Worm (Caenorhabditis elegans) whole organism, L4 larva: ENCODE measurements around the gene sor-1.

ENCODE experiments used
- T20F7.1 ChIP-seq: fragments of 200-800 bp; sonication (Bioruptor generic); optimal IDR thresholded peaks from 2 replicates; lab custom pipeline; 2018; ENCODE audit warnings: mild to moderate bottlenecking, missing genetic modification characterization, missing compliant biosample characterization
- Y105C5A.15 ChIP-seq: fragments of 200-800 bp; sonication (Bioruptor generic); IDR thresholded peaks from 2 replicates; pipeline ENCODE4 v1.3.6; 2022; ENCODE audit warnings: missing genetic modification characterization, missing compliant biosample characterization
- Y75B8A.6 ChIP-seq: fragments of 200-800 bp; sonication (Bioruptor generic); IDR thresholded peaks from 2 replicates; pipeline ENCODE4 v1.3.6; 2022; ENCODE audit warnings: missing genetic modification reagents, missing genetic modification characterization, missing compliant biosample characterization
- aha-1 ChIP-seq: fragments of 150-350 bp; peaks from one replicate; lab custom pipeline; 2014; ENCODE audit warnings: missing biosample characterization, missing genetic modification characterization
- ama-1 ChIP-seq: fragments of 150-350 bp; optimal IDR thresholded peaks from 2 replicates; lab custom pipeline; 2014; ENCODE audit warnings: inconsistent platforms, mixed read lengths
- arid-1 ChIP-seq: fragments of 200-800 bp; sonication (Bioruptor generic); conservative IDR thresholded peaks from 2 replicates; pipeline ENCODE4 v1.3.6; 2022; ENCODE audit warnings: missing genetic modification reagents, missing genetic modification characterization, missing compliant biosample characterization
- ceh-20 ChIP-seq: fragments of 200-800 bp; sonication (Bioruptor generic); IDR thresholded peaks from 2 replicates; pipeline ENCODE4 v1.3.6; 2022; ENCODE audit warnings: missing genetic modification reagents, missing genetic modification characterization, missing compliant biosample characterization
- ceh-82 ChIP-seq: sonication (generic microtip); optimal IDR thresholded peaks from 2 replicates; lab custom pipeline; 2017; ENCODE audit warnings: missing biosample characterization, missing genetic modification characterization
- cey-2 ChIP-seq: sonication (generic microtip); optimal IDR thresholded peaks from 3 replicates; lab custom pipeline; 2017; ENCODE audit warnings: missing genetic modification characterization, mild to moderate bottlenecking, missing compliant biosample characterization, antibody characterized with exemption, borderline replicate concordance; ENCODE audit not compliant: insufficient read depth
- dmd-6 ChIP-seq: fragments of 200-800 bp; sonication (Bioruptor generic); IDR thresholded peaks from 2 replicates; pipeline ENCODE4 v1.3.6; 2022; ENCODE audit warnings: missing genetic modification reagents, missing genetic modification characterization, missing compliant biosample characterization
- dmd-8 ChIP-seq: fragments of 200-800 bp; sonication (Bioruptor generic); IDR thresholded peaks from 2 replicates; pipeline ENCODE4 v1.3.6; 2022; ENCODE audit warnings: missing genetic modification characterization, missing compliant biosample characterization
- dpl-1 ChIP-seq: fragments of 150-350 bp; optimal IDR thresholded peaks from 2 replicates; lab custom pipeline; 2014; ENCODE audit warnings: missing biosample characterization, missing genetic modification reagents, missing genetic modification characterization
- duxl-1 ChIP-seq: sonication (generic microtip); optimal IDR thresholded peaks from 2 replicates; lab custom pipeline; 2016; ENCODE audit warnings: mild to moderate bottlenecking, missing genetic modification characterization, moderate library complexity, missing compliant biosample characterization; ENCODE audit not compliant: poor library complexity
- dve-1 ChIP-seq: sonication (generic microtip); optimal IDR thresholded peaks from 2 replicates; lab custom pipeline; 2017; ENCODE audit warnings: antibody characterized with exemption, mild to moderate bottlenecking, missing genetic modification characterization, missing compliant biosample characterization; ENCODE audit not compliant: insufficient read depth
- fkh-10 ChIP-seq: fragments of 150-350 bp; optimal IDR thresholded peaks from 2 replicates; lab custom pipeline; 2014; ENCODE audit warnings: missing biosample characterization, missing genetic modification reagents, missing genetic modification characterization
- hif-1 ChIP-seq, 2 experiments: sonication (generic microtip); optimal IDR thresholded peaks; 2 replicates each; lab custom pipeline; 2016 to 2017; ENCODE audit warnings: missing compliant biosample characterization in 2 of 2, missing genetic modification characterization in 2 of 2, missing genetic modification reagents in 2 of 2, missing genotype in 2 of 2, mild to moderate bottlenecking in 1 of 2
- hlh-11 ChIP-seq: fragments of 200-800 bp; sonication (Bioruptor generic); optimal IDR thresholded peaks from 2 replicates; lab custom pipeline; 2018; ENCODE audit warnings: mild to moderate bottlenecking, missing genetic modification characterization, missing compliant biosample characterization
- hmg-1.1 ChIP-seq: fragments of 200-800 bp; sonication (Bioruptor generic); IDR thresholded peaks from 2 replicates; pipeline ENCODE4 v1.3.6; 2022; ENCODE audit warnings: missing genetic modification reagents, missing genetic modification characterization, missing compliant biosample characterization
- lin-29 ChIP-seq: fragments of 200-800 bp; sonication (Bioruptor generic); IDR thresholded peaks from 2 replicates; pipeline ENCODE4 v1.3.6; 2022; ENCODE audit warnings: missing genetic modification reagents, missing genetic modification characterization, missing compliant biosample characterization
- lin-38 ChIP-seq: fragments of 200-800 bp; sonication (Bioruptor generic); IDR thresholded peaks from 2 replicates; pipeline ENCODE4 v1.3.6; 2022; ENCODE audit warnings: missing genetic modification reagents, missing genetic modification characterization, missing compliant biosample characterization
- madf-9 ChIP-seq: fragments of 200-800 bp; sonication (Bioruptor generic); conservative IDR thresholded peaks from 2 replicates; pipeline ENCODE4 v1.3.6; 2022; ENCODE audit warnings: missing genetic modification reagents, missing genetic modification characterization, missing compliant biosample characterization
- mdl-1 ChIP-seq, 2 experiments: fragments of 150-350 bp in 1 of 2; sonication (generic microtip) in 1 of 2; optimal IDR thresholded peaks; 2 replicates each; lab custom pipeline; 2014 to 2017; ENCODE audit warnings: missing biosample characterization in 2 of 2, missing genetic modification characterization in 2 of 2
- mep-1 ChIP-seq: fragments of 150-350 bp; sonication (generic microtip); optimal IDR thresholded peaks from 3 replicates; lab custom pipeline; 2014; ENCODE audit warnings: missing biosample characterization, missing genetic modification characterization
- mes-2 ChIP-seq: sonication (generic microtip); optimal IDR thresholded peaks from 2 replicates; lab custom pipeline; 2016; ENCODE audit warnings: missing genotype, mild to moderate bottlenecking, missing genetic modification characterization, missing compliant biosample characterization; ENCODE audit not compliant: poor library complexity, severe bottlenecking
- mxl-2 ChIP-seq: fragments of 200-800 bp; sonication (Bioruptor generic); conservative IDR thresholded peaks from 2 replicates; pipeline ENCODE4 v1.3.6; 2022; ENCODE audit warnings: missing genetic modification reagents, missing genetic modification characterization, missing compliant biosample characterization
- nhr-102 ChIP-seq: sonication (generic microtip); optimal IDR thresholded peaks from 2 replicates; lab custom pipeline; 2016; ENCODE audit warnings: mild to moderate bottlenecking, missing genetic modification characterization, moderate library complexity, missing compliant biosample characterization
- nhr-25 ChIP-seq: sonication (generic microtip); optimal IDR thresholded peaks from 2 replicates; lab custom pipeline; 2017; ENCODE audit warnings: missing genetic modification characterization, mild to moderate bottlenecking, missing compliant biosample characterization, antibody characterized with exemption, moderate library complexity, borderline replicate concordance; ENCODE audit not compliant: insufficient read depth
- nhr-41 ChIP-seq: fragments of 200-800 bp; sonication (Bioruptor generic); IDR thresholded peaks from 2 replicates; pipeline ENCODE4 v1.3.6; 2022; ENCODE audit warnings: missing genetic modification reagents, missing genetic modification characterization, missing compliant biosample characterization
- nhr-6 ChIP-seq: fragments of 150-350 bp; optimal IDR thresholded peaks from 2 replicates; lab custom pipeline; 2014; ENCODE audit warnings: missing biosample characterization, missing genetic modification characterization
- pha-4 ChIP-seq, 2 experiments: fragments of 150-350 bp in 1 of 2; fragments of 200-800 bp in 1 of 2; sonication (Bioruptor generic) in 1 of 2; IDR thresholded peaks in 1 of 2; optimal IDR thresholded peaks in 1 of 2; 2 replicates each; pipeline versions ENCODE4 v1.3.6 to Lab custom; 2014 to 2022; ENCODE audit warnings: missing genetic modification characterization in 2 of 2, missing genetic modification reagents in 2 of 2, missing biosample characterization in 1 of 2, missing compliant biosample characterization in 1 of 2
- php-3 ChIP-seq: fragments of 200-800 bp; sonication (Bioruptor generic); IDR thresholded peaks from 2 replicates; pipeline ENCODE4 v1.3.6; 2022; ENCODE audit warnings: missing genetic modification reagents, missing genetic modification characterization, missing compliant biosample characterization
- pqm-1 ChIP-seq: sonication (generic microtip); optimal IDR thresholded peaks from 2 replicates; lab custom pipeline; 2017; ENCODE audit warnings: missing biosample characterization, missing genetic modification characterization
- rbr-2 ChIP-seq: sonication (generic microtip); optimal IDR thresholded peaks from 2 replicates; lab custom pipeline; 2016; ENCODE audit warnings: missing genotype, missing genetic modification characterization, missing compliant biosample characterization
- sdz-12 ChIP-seq: fragments of 200-800 bp; sonication (Bioruptor generic); optimal IDR thresholded peaks from 2 replicates; lab custom pipeline; 2018; ENCODE audit warnings: mild to moderate bottlenecking, missing genetic modification characterization, missing compliant biosample characterization
- skn-1 ChIP-seq: fragments of 150-350 bp; optimal IDR thresholded peaks from 2 replicates; lab custom pipeline; 2014; ENCODE audit warnings: missing biosample characterization, missing genetic modification characterization
- spr-1 ChIP-seq: sonication (generic microtip); optimal IDR thresholded peaks from 2 replicates; lab custom pipeline; 2016; ENCODE audit warnings: mild to moderate bottlenecking, missing genetic modification characterization, missing compliant biosample characterization
- unc-130 ChIP-seq: sonication (generic microtip); optimal IDR thresholded peaks from 2 replicates; lab custom pipeline; 2016; ENCODE audit warnings: missing genetic modification reagents, missing genetic modification characterization, missing compliant biosample characterization
- unc-39 ChIP-seq: sonication (generic microtip); optimal IDR thresholded peaks from 2 replicates; lab custom pipeline; 2017; ENCODE audit warnings: missing biosample characterization, missing genetic modification characterization
- unc-62 ChIP-seq, 3 experiments: fragments of 150-350 bp in 1 of 3; sonication (generic microtip); optimal IDR thresholded peaks in 2 of 3; peaks in 1 of 3; 1 replicate in 1 of 3; 2 replicates in 2 of 3; lab custom pipeline; 2014 to 2017; ENCODE audit warnings: missing biosample characterization in 3 of 3, missing genetic modification characterization in 3 of 3, missing genetic modification reagents in 3 of 3, missing genotype in 1 of 3
- zag-1 ChIP-seq: fragments of 150-350 bp; optimal IDR thresholded peaks from 2 replicates; lab custom pipeline; 2014; ENCODE audit warnings: missing biosample characterization, missing genetic modification characterization
- zfp-2 ChIP-seq: sonication (generic microtip); optimal IDR thresholded peaks from 2 replicates; lab custom pipeline; 2016; ENCODE audit warnings: mild to moderate bottlenecking, missing genetic modification characterization, missing compliant biosample characterization
- zip-2 ChIP-seq: fragments of 150-350 bp; optimal IDR thresholded peaks from 2 replicates; lab custom pipeline; 2014; ENCODE audit warnings: missing biosample characterization, missing genetic modification characterization
- ztf-7 ChIP-seq: fragments of 150-350 bp; optimal IDR thresholded peaks from 2 replicates; lab custom pipeline; 2014; ENCODE audit warnings: missing biosample characterization, missing genetic modification characterization

The sor-1 gene

DNA sequence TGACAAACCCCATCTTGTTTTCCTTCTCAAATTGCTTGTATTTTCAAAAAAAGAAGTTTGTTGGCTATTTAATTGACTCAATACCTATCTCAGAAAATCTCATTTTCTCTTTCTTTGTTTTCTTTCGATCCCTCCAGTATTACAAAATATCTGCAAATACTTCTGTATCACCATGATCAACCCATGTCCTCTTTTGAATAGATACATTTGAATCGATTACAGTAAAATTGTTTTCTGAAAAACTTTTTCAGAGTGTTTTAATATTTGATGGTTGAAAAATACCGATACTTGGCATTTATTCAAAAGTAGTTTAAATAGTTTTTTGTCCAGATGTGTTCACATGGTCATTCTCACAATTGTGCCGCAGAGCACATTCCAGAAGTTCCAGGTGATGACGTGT, 8.8 kb upstream of the sor-1 start, which contains the start of gene ZK353.9:
Gene ZK353.9 (plus strand): TSS at position 331 of the 400 bp plus-strand sequence.
- TF ChIP-seq zag-1 (tag; lab: Kevin White, UChicago): no peak
- TF ChIP-seq ztf-7 (tag; lab: Kevin White, UChicago): no peak
- TF ChIP-seq pha-4 (GFP tag; IDR thresholded peaks at IDR 0.05; lab: Robert Waterston, UW): no peak
- TF ChIP-seq pha-4 (tag; optimal IDR thresholded peaks at IDR 0.05; lab: Kevin White, UChicago): no peak
- peak in 1 of 2 experiments; percentile 81 for TF ChIP-seq unc-62 (GFP tag; optimal IDR thresholded peaks at IDR 0.05 in 1 of 2; lab: Kevin White, UChicago)
- TF ChIP-seq unc-62 (tag; optimal IDR thresholded peaks at IDR 0.05; lab: Kevin White, UChicago): no peak
- TF ChIP-seq hlh-11 (tag; lab: Kevin White, UChicago): no peak
- TF ChIP-seq T20F7.1 (GFP tag; lab: Kevin White, UChicago): no peak
- TF ChIP-seq dve-1 (tag; lab: Kevin White, UChicago): no peak
- TF ChIP-seq skn-1 (tag; lab: Kevin White, UChicago): no peak
- TF ChIP-seq zfp-2 (tag; lab: Kevin White, UChicago): no peak
- TF ChIP-seq aha-1 (tag; lab: Kevin White, UChicago): peak; percentile 80
- TF ChIP-seq sdz-12 (GFP tag; lab: Kevin White, UChicago): no peak
- no peak for TF ChIP-seq duxl-1 (tag; lab: Kevin White, UChicago)
- TF ChIP-seq ama-1 (lab: Kevin White, UChicago): peak; percentile 52

DNA sequence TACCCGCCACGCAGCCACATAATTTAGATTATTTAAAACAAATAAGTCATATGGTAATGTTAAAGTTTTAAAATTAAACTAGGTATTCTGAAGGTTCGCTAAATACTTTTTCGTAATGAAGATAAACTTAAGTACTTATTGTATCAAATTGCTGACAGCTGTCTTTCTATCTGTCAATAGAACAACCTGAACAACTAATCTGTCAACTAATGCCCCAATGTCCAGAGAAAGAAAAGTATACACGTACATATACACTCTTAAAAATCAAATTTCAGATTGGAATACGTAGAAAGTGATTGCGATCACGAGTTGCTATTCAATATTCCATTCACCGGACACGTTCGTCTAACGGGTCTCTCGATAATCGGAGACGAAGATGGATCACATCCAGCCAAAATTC, 7.2 kb upstream of the sor-1 start:
- TF ChIP-seq nhr-6 (tag; lab: Kevin White, UChicago): no peak
- no peak for TF ChIP-seq nhr-102 (tag; lab: Kevin White, UChicago)
- TF ChIP-seq unc-62 (GFP tag; optimal IDR thresholded peaks at IDR 0.05 in 1 of 2; lab: Kevin White, UChicago): peak in 1 of 2 experiments; percentile 69
- no peak for TF ChIP-seq unc-62 (tag; optimal IDR thresholded peaks at IDR 0.05; lab: Kevin White, UChicago)
- no peak for TF ChIP-seq nhr-41
- peak; percentile 53 for TF ChIP-seq aha-1 (tag; lab: Kevin White, UChicago)
- TF ChIP-seq Y105C5A.15 (GFP tag; lab: Robert Waterston, UW): no peak
- TF ChIP-seq sdz-12 (GFP tag; lab: Kevin White, UChicago): no peak
- no peak for TF ChIP-seq unc-130 (GFP tag; lab: Kevin White, UChicago)
- no peak for TF ChIP-seq ceh-20 (GFP tag; lab: Robert Waterston, UW)
- no peak for TF ChIP-seq spr-1
- no peak for TF ChIP-seq unc-39 (tag; lab: Kevin White, UChicago)
- no peak for TF ChIP-seq cey-2 (tag; lab: Kevin White, UChicago)
- TF ChIP-seq Y75B8A.6 (GFP tag; lab: Robert Waterston, UW): no peak
- no peak for TF ChIP-seq mdl-1 (tag; optimal IDR thresholded peaks at IDR 0.05; lab: Kevin White, UChicago)
- no peak for TF ChIP-seq mxl-2 (GFP tag; lab: Robert Waterston, UW)
- no peak for TF ChIP-seq rbr-2 (tag; lab: Kevin White, UChicago)
- peak; percentile 44; the same call in 1 of the 2 replicates for TF ChIP-seq dmd-6
- no peak for TF ChIP-seq lin-29 (GFP tag; lab: Robert Waterston, UW)
- no peak for TF ChIP-seq zip-2 (tag; lab: Kevin White, UChicago)
- TF ChIP-seq, all 104 proteins: peak for 3

ce11 chrIII:8411976-8412375, 6.0 kb upstream of the sor-1 start:
- TF ChIP-seq fkh-10 (peak; percentile 2), dve-1 (tag; lab: Kevin White, UChicago) (peak; percentile 94), nhr-25 (tag; lab: Kevin White, UChicago) (peak; percentile 1), ceh-20 (GFP tag; lab: Robert Waterston, UW) (peak; percentile 26; the same call in 1 of the 2 replicates), pqm-1 (tag; lab: Kevin White, UChicago) (peak; percentile 61), mep-1 (tag; lab: Kevin White, UChicago) (peak; percentile 93), ztf-7 (tag; lab: Kevin White, UChicago) (peak; percentile 42), rbr-2 (tag; lab: Kevin White, UChicago) (peak; percentile 80), hif-1 (tag; optimal IDR thresholded peaks at IDR 0.05; lab: Kevin White, UChicago) (peak in 1 of 2 experiments; percentile 67), mes-2 (tag; lab: Kevin White, UChicago) (peak; percentile 74), unc-62 (GFP tag; optimal IDR thresholded peaks at IDR 0.05 in 1 of 2; lab: Kevin White, UChicago) (peak in 1 of 2 experiments; percentile 96), unc-62 (tag; optimal IDR thresholded peaks at IDR 0.05; lab: Kevin White, UChicago) (no peak), arid-1 (GFP tag; lab: Robert Waterston, UW) (no peak), ceh-82 (tag; lab: Kevin White, UChicago) (no peak), madf-9 (0 out of 2 replicates have a peak, but pooled peaks have one; percentile 35), hmg-1.1 (peak; percentile 81), aha-1 (tag; lab: Kevin White, UChicago) (peak; percentile 90), mdl-1 (tag; optimal IDR thresholded peaks at IDR 0.05; lab: Kevin White, UChicago) (peak in 1 of 2 experiments; percentile 68), php-3 (GFP tag; lab: Robert Waterston, UW) (0 out of 2 replicates have a peak, but pooled peaks have one; percentile 22), ama-1 (lab: Kevin White, UChicago) (peak; percentile 28), dmd-8 (GFP tag; lab: Robert Waterston, UW) (no peak), nhr-102 (tag; lab: Kevin White, UChicago) (peak; percentile 29), dpl-1 (peak; percentile 62), lin-38 (GFP tag; lab: Robert Waterston, UW) (peak; percentile 43)
